Worm (Caenorhabditis elegans) whole organism, L4/young adult: ENCODE results near the gene hda-11.

Source experiments
- W03F9.2 ChIP-seq: fragments of 150-350 bp; optimal IDR thresholded peaks from 2 replicates; lab custom pipeline; 2014; ENCODE audit warnings: missing biosample characterization, missing genetic modification characterization
- dao-5 ChIP-seq: sonication (generic microtip); optimal IDR thresholded peaks from 2 replicates; lab custom pipeline; 2016; ENCODE audit warnings: missing genotype, missing genetic modification characterization, moderate library complexity, missing compliant biosample characterization

DNA sequence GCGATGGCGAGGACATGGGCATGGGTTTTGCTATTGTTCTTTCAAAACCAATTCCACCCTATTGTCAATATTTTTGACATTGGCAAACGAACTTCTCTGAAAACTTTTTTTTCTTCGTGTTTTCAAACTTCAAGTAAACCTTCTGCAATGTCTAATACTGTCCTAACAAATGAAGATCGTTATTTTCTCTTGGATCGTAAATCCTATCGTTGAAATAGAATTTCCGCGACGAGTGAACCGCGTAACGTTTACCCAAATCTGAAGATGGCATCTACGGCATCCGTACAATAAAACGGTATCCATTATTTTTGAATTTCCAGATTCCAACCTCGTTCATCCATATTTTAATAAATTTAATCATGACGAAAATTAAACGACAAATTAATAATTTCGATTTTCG, 20.4 kb upstream of the hda-11 start, which contains the start of gene C35A5.5:
- TF ChIP-seq dao-5 (tag; lab: Kevin White, UChicago) (no peak), W03F9.2 (tag; lab: Kevin White, UChicago) (no peak)
